Worm (Caenorhabditis elegans): ENCODE results near the gene Y48A6B.7.
A peak's percentile ranks its signal among the peaks of the same experiment; 100 is the strongest.

Y48A6B.7 gene

ce11 chrIII:11026516-11027048, at the start of gene Y48A6B.7:
Gene Y48A6B.7 (minus strand): TSS chrIII:11026566.
- TF ChIP-seq nfya-1 (tag; optimal IDR thresholded peaks at IDR 0.05; ENCODE audit: insufficient read depth): peak; percentile 13
- peak; percentile 20 for TF ChIP-seq jun-1 (tag; optimal IDR thresholded peaks at IDR 0.05)
- TF ChIP-seq egl-5 (tag; optimal IDR thresholded peaks at IDR 0.05): no peak
- peak; percentile 99 for TF ChIP-seq pqm-1 (tag; optimal IDR thresholded peaks at IDR 0.05)
- no peak for TF ChIP-seq nhr-43 (tag; optimal IDR thresholded peaks at IDR 0.05; ENCODE audit: poor library complexity, severe bottlenecking)
- peak; percentile 100 for TF ChIP-seq elt-2 (tag; optimal IDR thresholded peaks at IDR 0.05)
- peak; percentile 36 for TF ChIP-seq skn-1 (tag; optimal IDR thresholded peaks at IDR 0.05)
- TF ChIP-seq pha-4 (tag; optimal IDR thresholded peaks at IDR 0.05): peak; percentile 70
- no peak for TF ChIP-seq elt-1 (tag; optimal IDR thresholded peaks at IDR 0.05)

- TF ChIP-seq lin-15B (tag; optimal IDR thresholded peaks at IDR 0.05) (no peak), ceh-16 (tag; optimal IDR thresholded peaks at IDR 0.05) (no peak), nhr-67 (tag; optimal IDR thresholded peaks at IDR 0.05) (no peak)
Measured at ce11 chrIII:11074214-11074613, 47.8 kb upstream of the Y48A6B.7 start, which contains the start of gene str-261. Gene str-261 (plus strand): TSS chrIII:11074514.

- TF ChIP-seq daf-12 (tag; optimal IDR thresholded peaks at IDR 0.05) (no peak), ceh-28 (tag; optimal IDR thresholded peaks at IDR 0.05) (peak; percentile 88)
Measured at ce11 chrIII:11070210-11070609, 43.8 kb upstream of the Y48A6B.7 start.

- TF ChIP-seq elt-1 (tag; optimal IDR thresholded peaks at IDR 0.05) (no peak), lin-39 (tag; optimal IDR thresholded peaks at IDR 0.05) (no peak), ceh-28 (tag; optimal IDR thresholded peaks at IDR 0.05) (peak; percentile 87), egl-27 (tag; optimal IDR thresholded peaks at IDR 0.05) (no peak), elt-2 (tag; optimal IDR thresholded peaks at IDR 0.05) (no peak)
Measured at ce11 chrIII:11069265-11069664, 42.9 kb upstream of the Y48A6B.7 start.

ce11 chrIII:11068553-11068952, 42.2 kb upstream of the Y48A6B.7 start, which contains the start of gene W09D6.1:
Gene W09D6.1 (plus strand): TSS chrIII:11068853.
- TF ChIP-seq snpc-4 (tag; optimal IDR thresholded peaks at IDR 0.05) (no peak), ceh-28 (tag; optimal IDR thresholded peaks at IDR 0.05) (peak; percentile 9), egl-5 (tag; optimal IDR thresholded peaks at IDR 0.05) (no peak), skn-1 (tag; optimal IDR thresholded peaks at IDR 0.05) (no peak), nhr-28 (tag; optimal IDR thresholded peaks at IDR 0.05) (no peak)

- TF ChIP-seq fkh-2 (tag; optimal IDR thresholded peaks at IDR 0.05): no peak
- TF ChIP-seq egl-27 (tag; optimal IDR thresholded peaks at IDR 0.05): no peak
- no peak for TF ChIP-seq nhr-12 (tag; optimal IDR thresholded peaks at IDR 0.05)
- no peak for TF ChIP-seq ZK546.5 (tag; optimal IDR thresholded peaks at IDR 0.05)
- TF ChIP-seq ceh-82 (tag; optimal IDR thresholded peaks at IDR 0.05): peak; percentile 59
- no peak for TF ChIP-seq pqm-1 (tag; optimal IDR thresholded peaks at IDR 0.05)
- TF ChIP-seq ama-1 (optimal IDR thresholded peaks at IDR 0.05): no peak
- peak; percentile 45 for TF ChIP-seq nhr-23 (tag; optimal IDR thresholded peaks at IDR 0.05)
- TF ChIP-seq nhr-76 (tag; optimal IDR thresholded peaks at IDR 0.05): no peak
- TF ChIP-seq ceh-16 (tag; optimal IDR thresholded peaks at IDR 0.05): peak; percentile 25
- peak; percentile 54 for TF ChIP-seq lin-39 (tag; optimal IDR thresholded peaks at IDR 0.05)
- TF ChIP-seq lin-15B (tag; optimal IDR thresholded peaks at IDR 0.05): peak; percentile 34
- TF ChIP-seq nhr-67 (tag; optimal IDR thresholded peaks at IDR 0.05): no peak
- peak; percentile 71 for TF ChIP-seq snpc-4 (tag; optimal IDR thresholded peaks at IDR 0.05)
- TF ChIP-seq nhr-11 (tag; optimal IDR thresholded peaks at IDR 0.05): no peak
- no peak for TF ChIP-seq ztf-11 (tag; optimal IDR thresholded peaks at IDR 0.05)
- TF ChIP-seq eor-1 (tag; optimal IDR thresholded peaks at IDR 0.05): no peak
- TF ChIP-seq zag-1 (tag; optimal IDR thresholded peaks at IDR 0.05): no peak
- peak; percentile 82 for TF ChIP-seq nhr-43 (tag; optimal IDR thresholded peaks at IDR 0.05; ENCODE audit: poor library complexity, severe bottlenecking)
- peak; percentile 54 for TF ChIP-seq nhr-77 (tag; optimal IDR thresholded peaks at IDR 0.05)
- TF ChIP-seq fkh-10 (GFP tag; optimal IDR thresholded peaks at IDR 0.05): no peak
- no peak for TF ChIP-seq unc-62 (GFP tag; optimal IDR thresholded peaks at IDR 0.05)
- TF ChIP-seq unc-39 (tag; optimal IDR thresholded peaks at IDR 0.05): no peak
- TF ChIP-seq nhr-25 (tag; optimal IDR thresholded peaks at IDR 0.05): peak; percentile 58
- TF ChIP-seq daf-12 (tag; optimal IDR thresholded peaks at IDR 0.05): no peak
- no peak for TF ChIP-seq nhr-28 (tag; optimal IDR thresholded peaks at IDR 0.05)
- TF ChIP-seq jun-1 (tag; optimal IDR thresholded peaks at IDR 0.05): peak; percentile 37
- peak; percentile 86 for TF ChIP-seq lsy-12 (tag; optimal IDR thresholded peaks at IDR 0.05)
- peak; percentile 40 for TF ChIP-seq elt-2 (tag; optimal IDR thresholded peaks at IDR 0.05)
- peak; percentile 87 for TF ChIP-seq hmg-11 (tag; optimal IDR thresholded peaks at IDR 0.05)
- TF ChIP-seq R02D3.7 (tag; optimal IDR thresholded peaks at IDR 0.05): peak; percentile 30
- no peak for TF ChIP-seq ztf-4 (tag; optimal IDR thresholded peaks at IDR 0.05)
- TF ChIP-seq pha-4 (tag; optimal IDR thresholded peaks at IDR 0.05): peak; percentile 76
- TF ChIP-seq skn-1 (tag; optimal IDR thresholded peaks at IDR 0.05): peak; percentile 84
- peak; percentile 64 for TF ChIP-seq tbx-2 (tag; optimal IDR thresholded peaks at IDR 0.05)
- no peak for TF ChIP-seq mdl-1 (tag; optimal IDR thresholded peaks at IDR 0.05)
Measured at ce11 chrIII:11066691-11067090, 40.3 kb upstream of the Y48A6B.7 start.

Data from whole organism, L3 larva.